Worm (Caenorhabditis elegans) whole organism, L4 larva: ENCODE results near the gene F58E2.4.

Experiments
- F44E2.7 ChIP-seq: fragments of 200-800 bp; sonication (Bioruptor generic); IDR thresholded peaks from 2 replicates; pipeline ENCODE4 v2.1.2; 2022; ENCODE audit warnings: missing genetic modification characterization, missing compliant biosample characterization
- ctbp-1 ChIP-seq: fragments of 200-800 bp; sonication (Bioruptor generic); IDR thresholded peaks from 2 replicates; pipeline ENCODE4 v1.3.6; 2022; ENCODE audit warnings: missing genetic modification reagents, missing genetic modification characterization, missing compliant biosample characterization
- dve-1 ChIP-seq: sonication (generic microtip); optimal IDR thresholded peaks from 2 replicates; lab custom pipeline; 2017; ENCODE audit warnings: antibody characterized with exemption, mild to moderate bottlenecking, missing genetic modification characterization, missing compliant biosample characterization; ENCODE audit not compliant: insufficient read depth
- lin-15B ChIP-seq: fragments of 150-350 bp; sonication (generic microtip); optimal IDR thresholded peaks from 3 replicates; lab custom pipeline; 2014; ENCODE audit warnings: missing biosample characterization, missing genetic modification characterization
- lin-29 ChIP-seq: fragments of 200-800 bp; sonication (Bioruptor generic); IDR thresholded peaks from 2 replicates; pipeline ENCODE4 v1.3.6; 2022; ENCODE audit warnings: missing genetic modification reagents, missing genetic modification characterization, missing compliant biosample characterization
- mdl-1 ChIP-seq, 2 experiments: fragments of 150-350 bp in 1 of 2; sonication (generic microtip) in 1 of 2; optimal IDR thresholded peaks; 2 replicates each; lab custom pipeline; 2014 to 2017; ENCODE audit warnings: missing biosample characterization in 2 of 2, missing genetic modification characterization in 2 of 2
- nhr-25 ChIP-seq: sonication (generic microtip); optimal IDR thresholded peaks from 2 replicates; lab custom pipeline; 2017; ENCODE audit warnings: missing genetic modification characterization, mild to moderate bottlenecking, missing compliant biosample characterization, antibody characterized with exemption, moderate library complexity, borderline replicate concordance; ENCODE audit not compliant: insufficient read depth
- nhr-42 ChIP-seq: fragments of 200-800 bp; sonication (Bioruptor generic); IDR thresholded peaks from 2 replicates; pipeline ENCODE4 v1.3.6; 2022; ENCODE audit warnings: missing genetic modification characterization, missing compliant biosample characterization
- nhr-6 ChIP-seq: fragments of 150-350 bp; optimal IDR thresholded peaks from 2 replicates; lab custom pipeline; 2014; ENCODE audit warnings: missing biosample characterization, missing genetic modification characterization
- snpc-4 ChIP-seq: fragments of 150-350 bp; optimal IDR thresholded peaks from 2 replicates; lab custom pipeline; 2014; ENCODE audit warnings: missing biosample characterization, missing genetic modification characterization

- TF ChIP-seq nhr-42 (GFP tag; lab: Robert Waterston, UW), result no peak
- TF ChIP-seq nhr-6 (tag; lab: Kevin White, UChicago), result no peak
- no peak for TF ChIP-seq mdl-1 (tag; optimal IDR thresholded peaks at IDR 0.05; lab: Kevin White, UChicago)
- TF ChIP-seq lin-29, result no peak
- no peak for TF ChIP-seq F44E2.7 (GFP tag; lab: Robert Waterston, UW)
- TF ChIP-seq nhr-25 (tag; lab: Kevin White, UChicago), result no peak
- TF ChIP-seq snpc-4 (tag; lab: Kevin White, UChicago), result no peak
- TF ChIP-seq lin-15B (tag; lab: Kevin White, UChicago), result no peak
- TF ChIP-seq dve-1 (tag; lab: Kevin White, UChicago), result no peak
- TF ChIP-seq ctbp-1 (GFP tag; lab: Robert Waterston, UW), result no peak
Observed at ce11 chrIV:3447350-3447749, 15.8 kb upstream of the F58E2.4 start.
